Fruit fly (Drosophila melanogaster) whole organism, wandering third instar larva: ENCODE data around the gene CG5567.
A peak's percentile ranks its signal among the peaks of the same experiment; 100 is the strongest.

ENCODE experiments used
- Abd-B ChIP-seq: fragments of >200 bp; optimal IDR thresholded peaks from 2 replicates; lab custom pipeline; 2017; ENCODE audit warnings: missing biosample characterization, missing genetic modification characterization
- CG32264 ChIP-seq: fragments of 200-800 bp; sonication (Bioruptor generic); optimal IDR thresholded peaks from 2 replicates; lab custom pipeline; 2016; ENCODE audit warnings: missing biosample characterization, missing genetic modification characterization
- CG9705 ChIP-seq: fragments of 200-800 bp; sonication (Bioruptor generic); optimal IDR thresholded peaks from 2 replicates; lab custom pipeline; 2018; ENCODE audit warnings: missing biosample characterization, mild to moderate bottlenecking, missing genetic modification characterization
- CrebA ChIP-seq: fragments of 200-800 bp; sonication (Bioruptor generic); optimal IDR thresholded peaks from 2 replicates; lab custom pipeline; 2016; ENCODE audit warnings: missing biosample characterization, mild to moderate bottlenecking, missing genetic modification characterization, borderline replicate concordance
- Dfd ChIP-seq: fragments of >200 bp; optimal IDR thresholded peaks from 2 replicates; lab custom pipeline; 2017; ENCODE audit warnings: missing biosample characterization, missing genetic modification characterization
- Dif ChIP-seq: fragments of 200-275, 200-300 bp; sonication (Bioruptor generic); optimal IDR thresholded peaks from 2 replicates; lab custom pipeline; 2018; ENCODE audit warnings: missing biosample characterization, missing genetic modification characterization; ENCODE audit not compliant: partially characterized antibody
- GATAd ChIP-seq: sonication (Bioruptor generic); optimal IDR thresholded peaks from 2 replicates; lab custom pipeline; 2016; ENCODE audit warnings: missing biosample characterization, missing genetic modification characterization
- HLH106 ChIP-seq: fragments of 200-800 bp; optimal IDR thresholded peaks from 3 replicates; lab custom pipeline; 2019; ENCODE audit warnings: missing biosample characterization, mild to moderate bottlenecking, missing genetic modification characterization, moderate library complexity
- Hnf4 ChIP-seq: fragments of 200-800 bp; sonication (Bioruptor generic); optimal IDR thresholded peaks from 2 replicates; lab custom pipeline; 2016; ENCODE audit warnings: missing biosample characterization, mild to moderate bottlenecking, missing genetic modification characterization
- Hr78 ChIP-seq: fragments of >200 bp; optimal IDR thresholded peaks from 2 replicates; lab custom pipeline; 2017; ENCODE audit warnings: missing biosample characterization, missing genetic modification characterization
- Hr83 ChIP-seq: fragments of 200-300 bp; sonication (Bioruptor generic); optimal IDR thresholded peaks from 2 replicates; lab custom pipeline; 2016; ENCODE audit warnings: missing biosample characterization, mild to moderate bottlenecking, missing genetic modification characterization, moderate library complexity; ENCODE audit not compliant: poor library complexity, severe bottlenecking
- Jra ChIP-seq: sonication (Bioruptor generic); optimal IDR thresholded peaks from 2 replicates; lab custom pipeline; 2016; ENCODE audit warnings: missing biosample characterization, missing genetic modification characterization
- Mio ChIP-seq: sonication (Bioruptor generic); optimal IDR thresholded peaks from 2 replicates; lab custom pipeline; 2016; ENCODE audit warnings: missing biosample characterization, missing genetic modification characterization
- Myc ChIP-seq: fragments of >200 bp; optimal IDR thresholded peaks from 2 replicates; lab custom pipeline; 2017
- N ChIP-seq: fragments of >200 bp; optimal IDR thresholded peaks from 2 replicates; lab custom pipeline; 2018; ENCODE audit warnings: missing biosample characterization, missing external identifiers, missing genetic modification characterization
- OdsH ChIP-seq: fragments of 200-800 bp; sonication (Bioruptor generic); optimal IDR thresholded peaks from 2 replicates; lab custom pipeline; 2016; ENCODE audit warnings: missing biosample characterization, mild to moderate bottlenecking, missing genetic modification characterization
- Rel ChIP-seq, 2 experiments: fragments of 200-800 bp; sonication (Bioruptor generic) in 1 of 2; optimal IDR thresholded peaks; 2 replicates in 1 of 2; 3 replicates in 1 of 2; lab custom pipeline; 2016 to 2019; ENCODE audit warnings: mild to moderate bottlenecking in 2 of 2, missing biosample characterization in 2 of 2, missing genetic modification characterization in 2 of 2, moderate library complexity in 1 of 2
- Sp1 ChIP-seq: fragments of 200-800 bp; sonication (Bioruptor generic); optimal IDR thresholded peaks from 3 replicates; lab custom pipeline; 2019; ENCODE audit warnings: missing biosample characterization, mild to moderate bottlenecking, missing genetic modification characterization, moderate library complexity
- Vsx2 ChIP-seq: fragments of 200-300, 225-300 bp; sonication (Bioruptor generic); optimal IDR thresholded peaks from 2 replicates; lab custom pipeline; 2018; ENCODE audit warnings: missing biosample characterization, missing genetic modification characterization; ENCODE audit not compliant: partially characterized antibody
- br ChIP-seq: fragments of 200-800 bp; sonication (Bioruptor generic); optimal IDR thresholded peaks from 2 replicates; lab custom pipeline; 2016; ENCODE audit warnings: missing biosample characterization, missing genetic modification characterization
- brk ChIP-seq: fragments of 200-800 bp; sonication (Bioruptor generic); optimal IDR thresholded peaks from 2 replicates; lab custom pipeline; 2016; ENCODE audit warnings: missing biosample characterization, mild to moderate bottlenecking, missing genetic modification characterization
- dl ChIP-seq, 2 experiments: fragments of 175-275, 200-275 bp in 1 of 2; fragments of 200-275 bp in 1 of 2; sonication (Bioruptor generic); optimal IDR thresholded peaks; lab custom pipeline; 2018; ENCODE audit warnings: mild to moderate bottlenecking in 2 of 2, missing biosample characterization in 2 of 2, missing genetic modification characterization in 2 of 2, moderate library complexity in 2 of 2; ENCODE audit not compliant: partially characterized antibody in 2 of 2, insufficient read depth in 1 of 2
- dmrt93B ChIP-seq: fragments of 200-800 bp; sonication (Bioruptor generic); optimal IDR thresholded peaks from 2 replicates; lab custom pipeline; 2018; ENCODE audit warnings: missing biosample characterization, mild to moderate bottlenecking, missing genetic modification characterization
- dsf ChIP-seq: sonication (Bioruptor generic); optimal IDR thresholded peaks from 2 replicates; lab custom pipeline; 2016; ENCODE audit warnings: missing biosample characterization, missing genetic modification characterization, borderline replicate concordance
- ey ChIP-seq: fragments of 200-800 bp; sonication (Bioruptor generic); optimal IDR thresholded peaks from 2 replicates; lab custom pipeline; 2016; ENCODE audit warnings: missing biosample characterization, missing genetic modification characterization
- foxo ChIP-seq, 2 experiments: fragments of 200-800 bp; sonication (Bioruptor generic); optimal IDR thresholded peaks; 2 replicates in 1 of 2; 3 replicates in 1 of 2; lab custom pipeline; 2016 to 2017; ENCODE audit warnings: missing biosample characterization in 2 of 2, missing genetic modification characterization in 2 of 2
- fru ChIP-seq: fragments of 200-800 bp; sonication (Bioruptor generic); optimal IDR thresholded peaks from 3 replicates; lab custom pipeline; 2016; ENCODE audit warnings: missing biosample characterization, mild to moderate bottlenecking, missing genetic modification characterization
- h ChIP-seq: fragments of 200-800 bp; sonication (Bioruptor generic); optimal IDR thresholded peaks from 3 replicates; lab custom pipeline; 2016; ENCODE audit warnings: missing biosample characterization, mild to moderate bottlenecking, missing genetic modification characterization
- jim ChIP-seq: fragments of 175-275, 200-325 bp; sonication (Bioruptor generic); optimal IDR thresholded peaks from 2 replicates; lab custom pipeline; 2016; ENCODE audit warnings: missing biosample characterization, mild to moderate bottlenecking, missing genetic modification characterization
- lola ChIP-seq: fragments of >200 bp; optimal IDR thresholded peaks from 2 replicates; lab custom pipeline; 2017; ENCODE audit warnings: missing biosample characterization, missing genetic modification characterization
- pan ChIP-seq: fragments of >200 bp; optimal IDR thresholded peaks from 2 replicates; lab custom pipeline; 2017
- psq ChIP-seq: fragments of 200-800 bp; sonication (Bioruptor generic); optimal IDR thresholded peaks from 3 replicates; lab custom pipeline; 2017; ENCODE audit warnings: missing biosample characterization, mild to moderate bottlenecking, missing genetic modification characterization, moderate library complexity
- rgr ChIP-seq: fragments of 200-800 bp; sonication (Bioruptor generic); optimal IDR thresholded peaks from 3 replicates; lab custom pipeline; 2016; ENCODE audit warnings: missing biosample characterization, mild to moderate bottlenecking, missing genetic modification characterization
- sage ChIP-seq: fragments of 200-800 bp; sonication (Bioruptor generic); optimal IDR thresholded peaks from 2 replicates; lab custom pipeline; 2016; ENCODE audit warnings: missing biosample characterization, mild to moderate bottlenecking, missing genetic modification characterization
- sv ChIP-seq: fragments of 200-800 bp; sonication (Bioruptor generic); optimal IDR thresholded peaks from 3 replicates; lab custom pipeline; 2016; ENCODE audit warnings: missing biosample characterization, missing genetic modification characterization
- tai ChIP-seq: sonication (Bioruptor generic); optimal IDR thresholded peaks from 2 replicates; lab custom pipeline; 2016; ENCODE audit warnings: missing biosample characterization, missing genetic modification characterization
- usp ChIP-seq: fragments of >200 bp; optimal IDR thresholded peaks from 2 replicates; lab custom pipeline; 2017; ENCODE audit warnings: missing biosample characterization, missing genetic modification characterization
- woc ChIP-seq: sonication (Bioruptor generic); optimal IDR thresholded peaks from 2 replicates; lab custom pipeline; 2016; ENCODE audit warnings: missing biosample characterization, mild to moderate bottlenecking, missing genetic modification characterization

Gene CG5567

DNA sequence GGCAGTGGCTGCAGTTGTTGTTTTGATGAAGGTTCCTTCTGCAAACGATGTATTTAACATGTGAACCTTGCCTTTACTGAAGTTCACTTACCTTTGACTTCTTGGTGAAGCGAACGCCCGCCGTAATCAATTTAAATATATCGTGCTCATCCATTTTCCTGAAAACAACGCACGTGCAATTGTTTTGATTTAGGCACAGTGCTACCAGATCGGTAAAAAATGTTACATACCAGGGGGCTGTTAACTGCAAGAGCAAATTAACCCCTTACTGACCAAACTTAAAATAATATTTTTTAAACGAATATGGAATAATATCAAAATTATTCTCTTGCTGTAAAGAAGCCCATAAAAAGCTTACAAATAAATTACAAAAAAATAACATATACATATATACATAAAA lies 38.8 kb downstream of the CG5567 start, which contains the start of gene ais:
ais (minus strand) TSS at position 205 of the 400 bp plus-strand sequence.
- TF ChIP-seq jim (GFP tag; lab: Kevin White, UChicago), result no peak
- peak in 1 of 2 experiments; percentile 44 for TF ChIP-seq foxo (GFP tag; optimal IDR thresholded peaks at IDR 0.05; lab: Kevin White, UChicago)
- no peak for TF ChIP-seq CG9705 (GFP tag; lab: Kevin White, UChicago)
- no peak for TF ChIP-seq N (GFP tag; lab: Kevin White, UChicago)
- TF ChIP-seq psq (GFP tag; lab: Kevin White, UChicago), result peak; percentile 3
- TF ChIP-seq woc (GFP tag; lab: Kevin White, UChicago), result no peak
- no peak for TF ChIP-seq br (GFP tag; lab: Kevin White, UChicago)
- no peak for TF ChIP-seq tai (GFP tag; lab: Kevin White, UChicago)
- no peak for TF ChIP-seq Vsx2 (GFP tag; lab: Kevin White, UChicago)
- TF ChIP-seq rgr (GFP tag; lab: Kevin White, UChicago), result peak; percentile 36
- no peak for TF ChIP-seq HLH106 (tag; lab: Kevin White, UChicago)
- TF ChIP-seq Myc, result peak; percentile 61
- TF ChIP-seq Abd-B (GFP tag; lab: Kevin White, UChicago), result no peak
- no peak for TF ChIP-seq sage (GFP tag; lab: Kevin White, UChicago)
- no peak for TF ChIP-seq GATAd (GFP tag; lab: Kevin White, UChicago)
- TF ChIP-seq, all 38 proteins: peak for 4

DNA sequence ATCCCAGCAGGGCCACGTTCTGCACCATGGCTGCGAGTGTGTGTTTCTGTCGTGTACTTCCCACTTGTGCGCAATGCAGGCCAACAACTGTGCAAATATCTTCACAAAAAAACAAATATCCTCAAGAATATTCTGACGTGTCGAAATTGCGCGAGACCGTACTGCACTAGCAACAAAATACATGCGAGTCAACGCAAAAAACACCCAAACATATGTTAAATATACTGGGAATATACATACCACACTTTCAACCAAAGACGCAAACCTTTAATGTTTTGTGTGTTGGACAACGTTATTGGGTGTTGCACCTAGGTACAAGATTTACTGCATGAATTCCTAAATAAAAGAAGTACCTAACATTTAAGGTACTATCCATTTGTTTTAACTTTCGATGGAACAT lies 41.2 kb downstream of the CG5567 start, which contains the start of gene NUCB1:
NUCB1 (minus strand) TSS at position 173 of the 400 bp plus-strand sequence.
- TF ChIP-seq Hr78 (GFP tag; lab: Kevin White, UChicago) (no peak), ey (no peak), lola (GFP tag; lab: Kevin White, UChicago) (no peak), rgr (GFP tag; lab: Kevin White, UChicago) (peak; percentile 54), dl (GFP tag; optimal IDR thresholded peaks at IDR 0.05; lab: Kevin White, UChicago; ENCODE audit: insufficient read depth in 1 of 2, partially characterized antibody in 2 of 2) (no peak), Vsx2 (GFP tag; lab: Kevin White, UChicago) (no peak), sage (GFP tag; lab: Kevin White, UChicago) (no peak), CG9705 (GFP tag; lab: Kevin White, UChicago) (peak; percentile 27), Sp1 (GFP tag; lab: Kevin White, UChicago) (no peak), jim (GFP tag; lab: Kevin White, UChicago) (peak; percentile 5), Rel (GFP tag; optimal IDR thresholded peaks at IDR 0.05; lab: Kevin White, UChicago) (no peak), Rel (tag; optimal IDR thresholded peaks at IDR 0.05; lab: Kevin White, UChicago) (peak; percentile 94), psq (GFP tag; lab: Kevin White, UChicago) (no peak), Hnf4 (no peak), woc (GFP tag; lab: Kevin White, UChicago) (peak; percentile 93), sv (GFP tag; lab: Kevin White, UChicago) (peak; percentile 26), Dfd (GFP tag; lab: Kevin White, UChicago) (no peak), tai (GFP tag; lab: Kevin White, UChicago) (no peak), CG32264 (no peak), Abd-B (GFP tag; lab: Kevin White, UChicago) (no peak), Hr83 (GFP tag; lab: Kevin White, UChicago) (peak; percentile 70), HLH106 (tag; lab: Kevin White, UChicago) (no peak), Mio (GFP tag; lab: Kevin White, UChicago) (no peak), h (GFP tag; lab: Kevin White, UChicago) (peak; percentile 55), foxo (GFP tag; optimal IDR thresholded peaks at IDR 0.05; lab: Kevin White, UChicago) (peak in 1 of 2 experiments; percentile 46), N (GFP tag; lab: Kevin White, UChicago) (no peak), pan (lab: Kevin White, UChicago) (no peak), Dif (no peak), Jra (GFP tag; lab: Kevin White, UChicago) (no peak), br (GFP tag; lab: Kevin White, UChicago) (peak; percentile 1), dsf (GFP tag; lab: Kevin White, UChicago) (no peak), usp (GFP tag; lab: Kevin White, UChicago) (no peak), CrebA (GFP tag; lab: Kevin White, UChicago) (peak; percentile 25), Myc (peak; percentile 85), brk (GFP tag; lab: Kevin White, UChicago) (no peak), OdsH (GFP tag; lab: Kevin White, UChicago) (no peak), GATAd (GFP tag; lab: Kevin White, UChicago) (peak; percentile 26), dmrt93B (no peak), fru (GFP tag; lab: Kevin White, UChicago) (peak; percentile 18)
